Worm (Caenorhabditis elegans): ENCODE results near the gene svh-1.
A peak's percentile ranks its signal among the peaks of the same experiment; 100 is the strongest.

The svh-1 gene

DNA sequence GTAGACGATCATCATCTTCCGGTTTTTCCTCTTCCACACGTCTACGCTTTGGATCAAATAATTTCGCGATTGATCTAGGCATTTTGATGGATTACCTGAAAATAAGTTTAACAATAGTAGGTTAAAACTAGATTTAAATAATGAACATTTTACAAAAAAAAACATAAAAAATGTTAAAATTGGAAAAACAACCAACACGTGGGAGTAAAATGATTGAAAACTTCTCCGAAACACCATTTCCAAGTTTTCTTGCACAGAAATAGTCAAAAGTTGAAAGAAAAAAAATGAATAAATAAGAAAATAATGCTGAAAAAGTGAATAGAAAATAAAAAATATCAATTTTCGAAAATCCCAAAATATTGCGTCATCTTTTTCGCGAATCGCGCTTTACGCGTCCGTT is 5.3 kb downstream of the svh-1 start, which contains the start of gene C07G1.7:
C07G1.7 (minus strand) TSS at position 101 of the 400 bp plus-strand sequence.
- TF ChIP-seq attf-5 (GFP tag; optimal IDR thresholded peaks at IDR 0.05), result no peak
- TF ChIP-seq mes-4 (tag; optimal IDR thresholded peaks at IDR 0.05), result no peak
- no peak for TF ChIP-seq ztf-6 (GFP tag; IDR thresholded peaks at IDR 0.05)
- TF ChIP-seq attf-3 (GFP tag; conservative IDR thresholded peaks at IDR 0.05), result no peak
- TF ChIP-seq cebp-1 (GFP tag; IDR thresholded peaks at IDR 0.05), result no peak
- TF ChIP-seq cebp-1 (tag; optimal IDR thresholded peaks at IDR 0.05), result no peak
- no peak for TF ChIP-seq nhr-90 (tag; optimal IDR thresholded peaks at IDR 0.05)
- TF ChIP-seq tbx-9 (tag; optimal IDR thresholded peaks at IDR 0.05; ENCODE audit: borderline replicate concordance), result no peak
- no peak for TF ChIP-seq F52B5.7 (tag; optimal IDR thresholded peaks at IDR 0.05)
- TF ChIP-seq efl-1 (GFP tag; optimal IDR thresholded peaks at IDR 0.05), result no peak
- TF ChIP-seq Y67H2A.10 (GFP tag; conservative IDR thresholded peaks at IDR 0.05), result no peak
- no peak for TF ChIP-seq F39B2.1 (GFP tag; IDR thresholded peaks at IDR 0.05)
- no peak for TF ChIP-seq T07F8.4 (tag; optimal IDR thresholded peaks at IDR 0.05)
- TF ChIP-seq madf-8 (GFP tag; conservative IDR thresholded peaks at IDR 0.05), result no peak
- no peak for TF ChIP-seq Y95B8A.8 (GFP tag; IDR thresholded peaks at IDR 0.05)

DNA sequence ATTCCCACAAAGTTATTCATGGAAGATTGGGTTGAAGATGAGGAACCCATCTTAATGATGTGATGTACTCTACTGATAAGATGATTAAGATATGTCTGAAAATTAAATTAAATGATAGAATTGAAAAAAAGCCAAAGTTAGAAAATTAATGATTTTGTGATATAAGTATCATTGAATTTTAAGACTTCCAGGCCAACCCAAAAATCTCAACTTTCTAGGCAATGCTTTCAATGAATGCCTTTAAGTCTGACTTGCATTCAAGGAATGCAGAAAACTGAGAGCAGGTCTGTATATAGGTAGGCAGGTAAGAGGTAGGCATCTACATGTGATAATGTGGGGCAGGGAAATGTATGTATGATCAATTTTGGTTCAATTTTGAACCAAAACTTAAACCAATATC is 13.6 kb downstream of the svh-1 start, which contains the start of gene ocr-2:
ocr-2 (minus strand) TSS at position 101 of the 400 bp plus-strand sequence.
- TF ChIP-seq egrh-3 (GFP tag; IDR thresholded peaks at IDR 0.05), result no peak
- TF ChIP-seq hlh-12 (tag; optimal IDR thresholded peaks at IDR 0.05), result no peak
- TF ChIP-seq ztf-6 (GFP tag; IDR thresholded peaks at IDR 0.05), result no peak
- TF ChIP-seq hmg-1.2 (GFP tag; IDR thresholded peaks at IDR 0.05), result no peak
- no peak for TF ChIP-seq lin-40 (tag; optimal IDR thresholded peaks at IDR 0.05)
- TF ChIP-seq tlf-1 (GFP tag; optimal IDR thresholded peaks at IDR 0.05), result no peak
- TF ChIP-seq nhr-120 (GFP tag; IDR thresholded peaks at IDR 0.05), result no peak
- no peak for TF ChIP-seq ama-1 (optimal IDR thresholded peaks at IDR 0.05)
- TF ChIP-seq ama-1 (GFP tag; optimal IDR thresholded peaks at IDR 0.05), result no peak
- no peak for TF ChIP-seq ztf-3 (GFP tag; optimal IDR thresholded peaks at IDR 0.05)
- TF ChIP-seq ccch-3 (GFP tag; optimal IDR thresholded peaks at IDR 0.05), result no peak
- no peak for TF ChIP-seq let-526 (GFP tag; IDR thresholded peaks at IDR 0.05)
- TF ChIP-seq tbp1 (GFP tag; optimal IDR thresholded peaks at IDR 0.05), result no peak
- TF ChIP-seq aptf-3 (GFP tag; IDR thresholded peaks at IDR 0.05), result no peak
- TF ChIP-seq ztf-25 (GFP tag; IDR thresholded peaks at IDR 0.05), result no peak
- no peak for TF ChIP-seq hlh-26 (GFP tag; conservative IDR thresholded peaks at IDR 0.05)
- TF ChIP-seq B0035.1 (tag; optimal IDR thresholded peaks at IDR 0.05), result no peak
- no peak for TF ChIP-seq Y56A3A.18 (GFP tag; IDR thresholded peaks at IDR 0.05)
- TF ChIP-seq snpc-1.1 (tag; optimal IDR thresholded peaks at IDR 0.05; ENCODE audit: insufficient read depth), result no peak

DNA sequence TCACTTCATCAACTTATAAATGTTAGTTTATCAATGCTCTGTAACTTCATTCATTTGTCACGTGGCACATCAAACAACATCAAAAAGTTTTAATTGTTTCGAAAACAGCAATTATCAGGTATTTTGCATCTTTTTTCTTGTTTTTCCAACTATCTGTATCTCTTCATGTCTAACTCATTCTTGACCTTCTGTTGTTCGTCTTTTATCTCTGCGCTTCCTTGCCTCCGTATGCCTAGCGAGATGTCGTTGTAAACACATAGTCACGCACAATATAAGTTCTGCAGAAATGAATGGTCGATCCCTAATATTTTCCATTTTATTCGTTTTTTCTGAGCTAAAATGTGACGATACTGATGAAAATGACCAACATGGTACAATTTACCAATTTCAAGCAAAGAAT is 15.5 kb downstream of the svh-1 start, which contains the start of gene gpx-6:
gpx-6 (plus strand) TSS at position 257 of the 400 bp plus-strand sequence.
- TF ChIP-seq F22D6.2 (tag; optimal IDR thresholded peaks at IDR 0.05), result no peak

DNA sequence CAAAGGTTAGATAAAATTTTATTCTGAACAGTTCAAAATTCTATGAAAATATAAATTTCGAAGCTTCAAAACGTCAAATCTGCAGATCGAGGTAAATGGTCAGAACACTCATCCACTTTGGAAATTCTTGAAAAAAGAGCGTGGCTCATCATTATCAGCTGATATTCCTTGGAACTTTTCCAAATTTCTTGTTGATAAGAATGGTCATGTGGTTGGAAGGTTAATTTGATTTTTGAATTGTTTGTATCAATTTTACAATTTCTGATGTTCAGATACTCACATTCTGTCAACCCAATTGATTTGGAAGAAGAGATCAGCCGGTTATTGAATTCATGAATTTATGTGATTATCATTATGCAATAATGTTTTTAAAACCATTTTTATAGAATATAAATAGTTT is 16.6 kb downstream of the svh-1 start:
- TF ChIP-seq lsl-1 (GFP tag; optimal IDR thresholded peaks at IDR 0.05) (no peak), F33H1.4 (GFP tag; IDR thresholded peaks at IDR 0.05) (no peak), attf-6 (GFP tag; IDR thresholded peaks at IDR 0.05) (no peak), Y79H2A.3 (GFP tag; conservative IDR thresholded peaks at IDR 0.05) (no peak), cebp-2 (GFP tag; IDR thresholded peaks at IDR 0.05) (no peak), hmg-1.2 (GFP tag; IDR thresholded peaks at IDR 0.05) (no peak), nhr-80 (tag; optimal IDR thresholded peaks at IDR 0.05) (peak; percentile 14), lag-1 (GFP tag; IDR thresholded peaks at IDR 0.05) (no peak)
